Worm (Caenorhabditis elegans) whole organism, mixed stage, embryonic: Measurements from ENCODE around the gene qars-1.

Experiments
- cnd-1 ChIP-seq: fragments of 200-800 bp; sonication (Bioruptor generic); optimal IDR thresholded peaks from 2 replicates; lab custom pipeline; 2018; ENCODE audit warnings: mild to moderate bottlenecking, missing genetic modification characterization, missing compliant biosample characterization
- hlh-1 ChIP-seq: fragments of 150-350 bp; optimal IDR thresholded peaks from 2 replicates; lab custom pipeline; 2014; ENCODE audit warnings: missing biosample characterization, missing genetic modification reagents, missing genetic modification characterization
- nhr-12 ChIP-seq: fragments of 150-350 bp; optimal IDR thresholded peaks from 2 replicates; lab custom pipeline; 2014; ENCODE audit warnings: missing biosample characterization, missing genetic modification characterization

ce11 chrIV:15056081-15056586, 43.2 kb upstream of the qars-1 start, which contains the start of gene Y41E3.19:
- TF ChIP-seq cnd-1 (no peak), hlh-1 (tag; lab: Kevin White, UChicago) (no peak), nhr-12 (tag; lab: Kevin White, UChicago) (no peak)
